Worm (Caenorhabditis elegans): Measurements from ENCODE around the gene C49F8.1.

Gene C49F8.1

ce11 chrX:13396550-13397023 is 31.8 kb upstream of the C49F8.1 start, which contains the start of gene F02C12.3 (continued):
- TF ChIP-seq lin-29 (GFP tag; IDR thresholded peaks at IDR 0.05) = no peak
- TF ChIP-seq Y75B8A.6 (GFP tag; IDR thresholded peaks at IDR 0.05) = no peak
- TF ChIP-seq nhr-41 (GFP tag; IDR thresholded peaks at IDR 0.05) = no peak
- peak; percentile 56; the same call in 1 of the 2 replicates for TF ChIP-seq pha-4 (GFP tag; IDR thresholded peaks at IDR 0.05)
- TF ChIP-seq pha-4 (tag; optimal IDR thresholded peaks at IDR 0.05) = no peak
- peak; percentile 2 for TF ChIP-seq fkh-10 (GFP tag; optimal IDR thresholded peaks at IDR 0.05)
- TF ChIP-seq ctbp-1 (GFP tag; IDR thresholded peaks at IDR 0.05) = 0 out of 2 replicates have a peak, but pooled peaks have one; percentile 35
- no peak for TF ChIP-seq daf-12 (tag; optimal IDR thresholded peaks at IDR 0.05)
- no peak for TF ChIP-seq fos-1 (tag; optimal IDR thresholded peaks at IDR 0.05)
- TF ChIP-seq zfp-2 (tag; optimal IDR thresholded peaks at IDR 0.05) = no peak
- TF ChIP-seq lsy-2 (tag; optimal IDR thresholded peaks at IDR 0.05) = peak in 1 of 2 experiments; percentile 85
- peak; percentile 68 for TF ChIP-seq dpl-1 (GFP tag; optimal IDR thresholded peaks at IDR 0.05)
- peak; percentile 22 for TF ChIP-seq duxl-1 (tag; optimal IDR thresholded peaks at IDR 0.05; ENCODE audit: poor library complexity)
- TF ChIP-seq set-16 (GFP tag; IDR thresholded peaks at IDR 0.05) = no peak
- no peak for TF ChIP-seq vab-7 (GFP tag; IDR thresholded peaks at IDR 0.05)
- no peak for TF ChIP-seq daf-8 (GFP tag; IDR thresholded peaks at IDR 0.05)
- peak; percentile 57 for TF ChIP-seq rbr-2 (tag; optimal IDR thresholded peaks at IDR 0.05)
- no peak for TF ChIP-seq spr-3 (GFP tag; optimal IDR thresholded peaks at IDR 0.05)
- TF ChIP-seq hmg-1.1 (GFP tag; IDR thresholded peaks at IDR 0.05) = peak; percentile 77
- peak; percentile 63 for TF ChIP-seq zip-2 (tag; optimal IDR thresholded peaks at IDR 0.05)
- TF ChIP-seq nhr-11 (tag; optimal IDR thresholded peaks at IDR 0.05) = peak; percentile 20
- peak in 1 of 2 experiments; percentile 14 for TF ChIP-seq hif-1 (tag; optimal IDR thresholded peaks at IDR 0.05)
- no peak for TF ChIP-seq zip-11 (GFP tag; IDR thresholded peaks at IDR 0.05)
- no peak for TF ChIP-seq F26F4.8 (GFP tag; conservative IDR thresholded peaks at IDR 0.05)
- TF ChIP-seq arid-1 (GFP tag; conservative IDR thresholded peaks at IDR 0.05) = no peak
- TF ChIP-seq unc-130 (GFP tag; optimal IDR thresholded peaks at IDR 0.05) = no peak
- TF ChIP-seq lin-39 (tag; optimal IDR thresholded peaks at IDR 0.05) = no peak
- TF ChIP-seq nhr-28 (tag; optimal IDR thresholded peaks at IDR 0.05) = peak; percentile 55
- TF ChIP-seq ZK337.2 (GFP tag; IDR thresholded peaks at IDR 0.05) = no peak
- TF ChIP-seq lin-13 (GFP tag; optimal IDR thresholded peaks at IDR 0.05) = no peak
- TF ChIP-seq ceh-28 (tag; optimal IDR thresholded peaks at IDR 0.05) = no peak
- no peak for TF ChIP-seq php-3 (GFP tag; IDR thresholded peaks at IDR 0.05)
- TF ChIP-seq mep-1 (tag; optimal IDR thresholded peaks at IDR 0.05) = peak; percentile 61
- TF ChIP-seq nhr-77 (tag; optimal IDR thresholded peaks at IDR 0.05) = no peak
- no peak for TF ChIP-seq lin-38 (GFP tag; IDR thresholded peaks at IDR 0.05)
- TF ChIP-seq cey-2 (tag; optimal IDR thresholded peaks at IDR 0.05; ENCODE audit: borderline replicate concordance, insufficient read depth) = no peak
- TF ChIP-seq ama-1 (optimal IDR thresholded peaks at IDR 0.05) = no peak
- TF ChIP-seq D1046.2 (GFP tag; IDR thresholded peaks at IDR 0.05) = no peak
- TF ChIP-seq nhr-10 (tag; optimal IDR thresholded peaks at IDR 0.05) = no peak
- no peak for TF ChIP-seq Y105C5A.15 (GFP tag; IDR thresholded peaks at IDR 0.05)

- TF ChIP-seq aha-1 (tag) (peak; percentile 33), mdl-1 (tag; optimal IDR thresholded peaks at IDR 0.05) (no peak)
Measured at ce11 chrX:13394971-13395370, 30.2 kb upstream of the C49F8.1 start, which contains the start of gene irld-2. Gene irld-2 (minus strand): TSS chrX:13395071.

Data from whole organism, L4 larva.